Worm (Caenorhabditis elegans): ENCODE results near the gene C17A2.2.

The C17A2.2 gene

ce11 chrII:3815445-3816208, 30.5 kb upstream of the C17A2.2 start:
- no peak for TF ChIP-seq egl-27 (tag; optimal IDR thresholded peaks at IDR 0.05)
- no peak for TF ChIP-seq mep-1 (tag; optimal IDR thresholded peaks at IDR 0.05)
- TF ChIP-seq lin-1 (GFP tag; IDR thresholded peaks at IDR 0.05) = 0 out of 2 replicates have a peak, but pooled peaks have one; percentile 23
- peak in 1 of 2 experiments; percentile 23 for TF ChIP-seq lsy-2 (tag; optimal IDR thresholded peaks at IDR 0.05)
- peak; percentile 74 for TF ChIP-seq nhr-28 (tag; optimal IDR thresholded peaks at IDR 0.05)
- peak; percentile 85 for TF ChIP-seq pqm-1 (tag; optimal IDR thresholded peaks at IDR 0.05)
- TF ChIP-seq hlh-11 (tag; optimal IDR thresholded peaks at IDR 0.05) = peak; percentile 45
- TF ChIP-seq dve-1 (tag; optimal IDR thresholded peaks at IDR 0.05; ENCODE audit: insufficient read depth) = peak; percentile 49
- TF ChIP-seq daf-19 (GFP tag; conservative IDR thresholded peaks at IDR 0.05) = no peak
- no peak for TF ChIP-seq daf-16 (GFP tag; optimal IDR thresholded peaks at IDR 0.05)
- TF ChIP-seq daf-16 (tag; optimal IDR thresholded peaks at IDR 0.05) = peak; percentile 52
- TF ChIP-seq ceh-32 (tag; optimal IDR thresholded peaks at IDR 0.05; ENCODE audit: poor library complexity) = no peak
- TF ChIP-seq cey-2 (tag; optimal IDR thresholded peaks at IDR 0.05; ENCODE audit: borderline replicate concordance, insufficient read depth) = no peak
- TF ChIP-seq unc-62 (GFP tag; optimal IDR thresholded peaks at IDR 0.05 in 1 of 2) = peak in 1 of 2 experiments; percentile 95
- TF ChIP-seq unc-62 (tag; optimal IDR thresholded peaks at IDR 0.05) = no peak
- TF ChIP-seq php-3 (GFP tag; IDR thresholded peaks at IDR 0.05) = 0 out of 2 replicates have a peak, but pooled peaks have one; percentile 32
- TF ChIP-seq nhr-6 (tag; optimal IDR thresholded peaks at IDR 0.05) = peak; percentile 40
- TF ChIP-seq Y5F2A.4 (GFP tag; optimal IDR thresholded peaks at IDR 0.05) = no peak
- TF ChIP-seq dmd-6 (GFP tag; IDR thresholded peaks at IDR 0.05) = peak; percentile 57
- TF ChIP-seq mes-2 (tag; optimal IDR thresholded peaks at IDR 0.05; ENCODE audit: poor library complexity, severe bottlenecking) = peak; percentile 38

DNA sequence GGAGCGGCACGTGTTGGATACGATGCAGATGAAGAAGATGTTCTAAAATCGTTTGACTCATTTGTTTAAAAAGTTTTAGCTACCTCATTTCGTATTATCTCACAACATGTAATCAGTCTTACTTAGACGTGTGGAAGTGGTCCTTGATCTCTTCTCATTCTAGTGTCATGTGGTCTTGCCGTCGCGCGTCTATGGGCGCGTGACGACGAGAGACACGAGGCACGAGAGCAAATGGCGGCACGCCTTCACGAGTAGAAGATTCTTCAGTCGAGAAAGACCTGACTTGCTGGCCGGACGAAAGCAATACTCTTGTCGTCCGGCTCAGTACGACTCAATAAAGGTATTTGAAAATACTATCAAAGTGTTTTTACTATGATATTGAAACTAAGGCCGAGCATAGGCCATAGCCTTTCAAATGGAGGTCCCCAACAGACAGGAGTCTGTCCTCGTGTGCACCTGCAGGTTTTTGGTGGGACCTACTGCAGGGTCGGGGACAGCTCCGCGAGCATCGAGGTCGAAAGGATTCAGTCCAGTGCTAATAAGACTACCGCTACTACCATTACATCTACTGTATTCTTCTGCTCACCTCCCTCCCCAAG, 29.8 kb upstream of the C17A2.2 start, which contains the start of gene fbxa-24:
Gene fbxa-24 (plus strand): TSS at position 276 of the 599 bp plus-strand sequence.
- TF ChIP-seq set-16 (GFP tag; IDR thresholded peaks at IDR 0.05) (peak; percentile 32; the same call in 1 of the 2 replicates), aha-1 (tag) (peak; percentile 98), mxl-3 (GFP tag; optimal IDR thresholded peaks at IDR 0.05) (peak; percentile 7), egl-43 (GFP tag; IDR thresholded peaks at IDR 0.05) (0 out of 2 replicates have a peak, but pooled peaks have one; percentile 26), hmg-1.1 (GFP tag; IDR thresholded peaks at IDR 0.05) (0 out of 2 replicates have a peak, but pooled peaks have one; percentile 17)

- TF ChIP-seq madf-5 (GFP tag; IDR thresholded peaks at IDR 0.05) = no peak
- TF ChIP-seq duxl-1 (tag; optimal IDR thresholded peaks at IDR 0.05; ENCODE audit: poor library complexity) = no peak
- TF ChIP-seq D1046.2 (GFP tag; IDR thresholded peaks at IDR 0.05) = no peak
- TF ChIP-seq F49E8.2 (tag; optimal IDR thresholded peaks at IDR 0.05; ENCODE audit: borderline replicate concordance) = no peak
- no peak for TF ChIP-seq mes-2 (tag; optimal IDR thresholded peaks at IDR 0.05; ENCODE audit: poor library complexity, severe bottlenecking)
- TF ChIP-seq zag-1 (tag; optimal IDR thresholded peaks at IDR 0.05) = no peak
- TF ChIP-seq nhr-10 (tag; optimal IDR thresholded peaks at IDR 0.05) = no peak
- TF ChIP-seq pha-4 (GFP tag; IDR thresholded peaks at IDR 0.05) = no peak
- TF ChIP-seq pha-4 (tag; optimal IDR thresholded peaks at IDR 0.05) = no peak
- no peak for TF ChIP-seq sdz-12 (GFP tag; optimal IDR thresholded peaks at IDR 0.05)
- TF ChIP-seq spr-3 (GFP tag; optimal IDR thresholded peaks at IDR 0.05) = no peak
- no peak for TF ChIP-seq Y105C5A.15 (GFP tag; IDR thresholded peaks at IDR 0.05)
- no peak for TF ChIP-seq mxl-2 (GFP tag; conservative IDR thresholded peaks at IDR 0.05)
- TF ChIP-seq zfp-3 (GFP tag; conservative IDR thresholded peaks at IDR 0.05) = no peak
Measured at ce11 chrII:3821248-3821647, 24.9 kb upstream of the C17A2.2 start, which contains the start of gene F54D10.7. Gene F54D10.7, minus strand, starts transcription at chrII:3821296.
